Worm (Caenorhabditis elegans): ENCODE measurements around the gene pas-2.

pas-2 gene

ce11 chrV:10721912-10722426, 48.2 kb upstream of the pas-2 start:
- TF ChIP-seq lsy-2 (tag; optimal IDR thresholded peaks at IDR 0.05) (peak in 1 of 2 experiments; percentile 27), hif-1 (tag; optimal IDR thresholded peaks at IDR 0.05) (peak in 1 of 2 experiments; percentile 11), fkh-10 (GFP tag; optimal IDR thresholded peaks at IDR 0.05) (peak; percentile 40), nhr-28 (tag; optimal IDR thresholded peaks at IDR 0.05) (peak; percentile 57), gei-8 (GFP tag; optimal IDR thresholded peaks at IDR 0.05) (no peak), nhr-42 (GFP tag; IDR thresholded peaks at IDR 0.05) (no peak), snpc-1.2 (GFP tag; IDR thresholded peaks at IDR 0.05) (no peak), spr-3 (GFP tag; optimal IDR thresholded peaks at IDR 0.05) (no peak), dmd-6 (GFP tag; IDR thresholded peaks at IDR 0.05) (0 out of 2 replicates have a peak, but pooled peaks have one; percentile 17), daf-16 (GFP tag; optimal IDR thresholded peaks at IDR 0.05) (peak in 1 of 2 experiments; percentile 68), daf-16 (tag; optimal IDR thresholded peaks at IDR 0.05) (no peak), F44E2.7 (GFP tag; IDR thresholded peaks at IDR 0.05) (no peak), fos-1 (tag; optimal IDR thresholded peaks at IDR 0.05) (no peak), mep-1 (tag; optimal IDR thresholded peaks at IDR 0.05) (peak; percentile 41), nhr-25 (tag; optimal IDR thresholded peaks at IDR 0.05; ENCODE audit: borderline replicate concordance, insufficient read depth) (no peak), aha-1 (tag) (peak; percentile 97), nhr-48 (tag; optimal IDR thresholded peaks at IDR 0.05) (no peak), ZK337.2 (GFP tag; IDR thresholded peaks at IDR 0.05) (no peak), hlh-30 (tag; optimal IDR thresholded peaks at IDR 0.05; ENCODE audit: insufficient read depth) (no peak), jun-1 (tag; optimal IDR thresholded peaks at IDR 0.05) (no peak), Y105C5A.15 (GFP tag; IDR thresholded peaks at IDR 0.05) (no peak), mdl-1 (tag; optimal IDR thresholded peaks at IDR 0.05) (peak in 1 of 2 experiments; percentile 61), ceh-20 (GFP tag; IDR thresholded peaks at IDR 0.05) (peak; percentile 40; the same call in 1 of the 2 replicates), skn-1 (tag; optimal IDR thresholded peaks at IDR 0.05) (no peak), egl-43 (GFP tag; IDR thresholded peaks at IDR 0.05) (peak; percentile 56; the same call in 1 of the 2 replicates), Y48G9A.11 (GFP tag; IDR thresholded peaks at IDR 0.05) (no peak), nhr-11 (tag; optimal IDR thresholded peaks at IDR 0.05) (peak; percentile 68), ztf-11 (tag; optimal IDR thresholded peaks at IDR 0.05) (no peak), ctbp-1 (GFP tag; IDR thresholded peaks at IDR 0.05) (0 out of 2 replicates have a peak, but pooled peaks have one; percentile 37), hmg-1.1 (GFP tag; IDR thresholded peaks at IDR 0.05) (peak; percentile 55; the same call in 1 of the 2 replicates), ces-1 (GFP tag; optimal IDR thresholded peaks at IDR 0.05) (no peak), attf-4 (tag; optimal IDR thresholded peaks at IDR 0.05) (no peak), hlh-11 (tag; optimal IDR thresholded peaks at IDR 0.05) (peak; percentile 5), unc-62 (GFP tag; optimal IDR thresholded peaks at IDR 0.05 in 1 of 2) (peak in 1 of 2 experiments; percentile 93), unc-62 (tag; optimal IDR thresholded peaks at IDR 0.05) (no peak), nhr-77 (tag; optimal IDR thresholded peaks at IDR 0.05) (no peak), set-16 (GFP tag; IDR thresholded peaks at IDR 0.05) (peak; percentile 75), daf-19 (GFP tag; conservative IDR thresholded peaks at IDR 0.05) (no peak), mdt-29 (GFP tag; IDR thresholded peaks at IDR 0.05) (no peak), rbr-2 (tag; optimal IDR thresholded peaks at IDR 0.05) (peak; percentile 45), mxl-2 (GFP tag; conservative IDR thresholded peaks at IDR 0.05) (no peak), zag-1 (tag; optimal IDR thresholded peaks at IDR 0.05) (no peak)

ce11 chrV:10722595-10722994, 47.6 kb upstream of the pas-2 start:
- no peak for TF ChIP-seq mes-2 (tag; optimal IDR thresholded peaks at IDR 0.05; ENCODE audit: poor library complexity, severe bottlenecking)
- no peak for TF ChIP-seq lin-29 (GFP tag; IDR thresholded peaks at IDR 0.05)
- no peak for TF ChIP-seq madf-9 (GFP tag; conservative IDR thresholded peaks at IDR 0.05)
- TF ChIP-seq ztf-11 (tag; optimal IDR thresholded peaks at IDR 0.05) = no peak
- no peak for TF ChIP-seq pha-4 (GFP tag; IDR thresholded peaks at IDR 0.05)
- peak; percentile 21 for TF ChIP-seq pha-4 (tag; optimal IDR thresholded peaks at IDR 0.05)
- no peak for TF ChIP-seq dmd-9 (GFP tag; IDR thresholded peaks at IDR 0.05)
- TF ChIP-seq fos-1 (tag; optimal IDR thresholded peaks at IDR 0.05) = no peak
- no peak for TF ChIP-seq aha-1 (tag)
- TF ChIP-seq lin-39 (tag; optimal IDR thresholded peaks at IDR 0.05) = no peak
- no peak for TF ChIP-seq tag-97 (GFP tag; IDR thresholded peaks at IDR 0.05)
- TF ChIP-seq Y75B8A.6 (GFP tag; IDR thresholded peaks at IDR 0.05) = no peak
- no peak for TF ChIP-seq T20F7.1 (GFP tag; optimal IDR thresholded peaks at IDR 0.05)
- no peak for TF ChIP-seq ceh-28 (tag; optimal IDR thresholded peaks at IDR 0.05)
- no peak for TF ChIP-seq nhr-76 (tag; optimal IDR thresholded peaks at IDR 0.05)

Measured in whole organism, L4 larva.